Worm (Caenorhabditis elegans): ENCODE data around the gene C17C3.3.

DNA sequence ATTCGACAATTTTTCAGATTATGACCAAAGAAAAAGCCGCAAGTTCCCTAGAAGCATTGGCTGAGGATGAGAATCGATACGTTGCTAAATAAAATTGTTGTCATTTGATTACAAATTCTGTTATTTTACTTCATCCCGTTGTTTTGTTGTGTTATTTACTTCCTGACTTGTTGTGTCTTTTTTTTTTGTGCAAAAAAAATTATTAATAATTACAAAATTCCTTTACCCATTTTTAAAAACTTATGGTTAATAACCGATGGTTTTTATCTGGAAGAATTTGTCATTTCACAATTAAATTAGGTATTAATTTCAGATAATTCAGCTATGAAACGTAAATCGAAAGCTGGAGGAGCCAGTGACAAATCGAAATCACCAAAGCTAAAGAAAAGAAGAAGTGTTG is 34.7 kb downstream of the C17C3.3 start, which contains the start of gene C17G10.1:
- TF ChIP-seq snpc-4 (tag; optimal IDR thresholded peaks at IDR 0.05) (no peak), elt-3 (tag; optimal IDR thresholded peaks at IDR 0.05) (no peak), nhr-237 (tag; optimal IDR thresholded peaks at IDR 0.05) (no peak), lsy-2 (tag; optimal IDR thresholded peaks at IDR 0.05) (no peak), sem-2 (GFP tag; optimal IDR thresholded peaks at IDR 0.05) (no peak), elt-1 (tag; optimal IDR thresholded peaks at IDR 0.05; ENCODE audit: borderline replicate concordance, insufficient read depth) (no peak), ceh-43 (GFP tag; optimal IDR thresholded peaks at IDR 0.05) (no peak), unc-62 (GFP tag; optimal IDR thresholded peaks at IDR 0.05) (no peak), unc-39 (tag; optimal IDR thresholded peaks at IDR 0.05) (no peak), nhr-28 (tag; optimal IDR thresholded peaks at IDR 0.05) (no peak), ztf-11 (tag; optimal IDR thresholded peaks at IDR 0.05) (no peak), pha-4 (tag; optimal IDR thresholded peaks at IDR 0.05) (no peak)
